Worm (Caenorhabditis elegans): Measurements from ENCODE around the gene F45F2.10.

Gene F45F2.10

ce11 chrV:8534534-8535283 lies 16.0 kb upstream of the F45F2.10 start, which contains the start of the genes his-6 and his-5:
his-6 (minus strand) TSS chrV:8534977.
his-5 (plus strand) TSS chrV:8535214.
- TF ChIP-seq ztf-23 (GFP tag; IDR thresholded peaks at IDR 0.05) (peak; percentile 73; the same call in 1 of the 2 replicates), cog-1 (tag; optimal IDR thresholded peaks at IDR 0.05) (peak; percentile 2), klf-2 (GFP tag; conservative IDR thresholded peaks at IDR 0.05) (0 out of 2 replicates have a peak, but pooled peaks have one; percentile 29), ztf-29 (GFP tag; IDR thresholded peaks at IDR 0.05) (peak; percentile 31; the same call in 1 of the 2 replicates), flt-1 (GFP tag; IDR thresholded peaks at IDR 0.05) (peak; percentile 72)

- no peak for TF ChIP-seq T22C8.4 (GFP tag; IDR thresholded peaks at IDR 0.05)
Measured at ce11 chrV:8533916-8534315, 15.2 kb upstream of the F45F2.10 start.

- peak; percentile 77 for TF ChIP-seq flt-1 (GFP tag; IDR thresholded peaks at IDR 0.05)
Measured at ce11 chrV:8533067-8533466, 14.4 kb upstream of the F45F2.10 start, which contains the start of the genes his-8 and his-7. his-8 (minus strand) TSS chrV:8533086. his-7 (plus strand) TSS chrV:8533379.

ce11 chrV:8529219-8529618 lies 10.5 kb upstream of the F45F2.10 start, which contains the start of gene otpl-5:
otpl-5 (plus strand) TSS chrV:8529519.
- no peak for TF ChIP-seq klf-2 (GFP tag; conservative IDR thresholded peaks at IDR 0.05)
- TF ChIP-seq T22C8.4 (GFP tag; IDR thresholded peaks at IDR 0.05), result no peak
- no peak for TF ChIP-seq tab-1 (GFP tag; IDR thresholded peaks at IDR 0.05)
- TF ChIP-seq ztf-29 (GFP tag; IDR thresholded peaks at IDR 0.05), result no peak
- no peak for TF ChIP-seq med-1 (GFP tag; optimal IDR thresholded peaks at IDR 0.05; ENCODE audit: insufficient read depth)
- TF ChIP-seq flt-1 (GFP tag; IDR thresholded peaks at IDR 0.05), result no peak
- no peak for TF ChIP-seq ztf-23 (GFP tag; IDR thresholded peaks at IDR 0.05)
- TF ChIP-seq ref-1 (GFP tag; conservative IDR thresholded peaks at IDR 0.05), result no peak
- no peak for TF ChIP-seq cog-1 (tag; optimal IDR thresholded peaks at IDR 0.05)

- TF ChIP-seq flt-1 (GFP tag; IDR thresholded peaks at IDR 0.05) (no peak), med-1 (GFP tag; optimal IDR thresholded peaks at IDR 0.05; ENCODE audit: insufficient read depth) (no peak), cog-1 (tag; optimal IDR thresholded peaks at IDR 0.05) (no peak), ztf-29 (GFP tag; IDR thresholded peaks at IDR 0.05) (no peak), T22C8.4 (GFP tag; IDR thresholded peaks at IDR 0.05) (no peak), ztf-23 (GFP tag; IDR thresholded peaks at IDR 0.05) (no peak), klf-2 (GFP tag; conservative IDR thresholded peaks at IDR 0.05) (no peak), ref-1 (GFP tag; conservative IDR thresholded peaks at IDR 0.05) (no peak), tab-1 (GFP tag; IDR thresholded peaks at IDR 0.05) (no peak)
Measured at ce11 chrV:8525774-8526173, 7.1 kb upstream of the F45F2.10 start, which contains the start of gene otpl-6. otpl-6 (plus strand) TSS chrV:8526074.

ce11 chrV:8520846-8521553 lies 2.3 kb upstream of the F45F2.10 start, which contains the start of the genes F45F2.11 and otpl-7:
F45F2.11 (minus strand) TSS chrV:8520896.
otpl-7 (plus strand) TSS chrV:8521503.
- TF ChIP-seq ref-1 (GFP tag; conservative IDR thresholded peaks at IDR 0.05) (no peak), flt-1 (GFP tag; IDR thresholded peaks at IDR 0.05) (no peak), klf-2 (GFP tag; conservative IDR thresholded peaks at IDR 0.05) (no peak), ztf-23 (GFP tag; IDR thresholded peaks at IDR 0.05) (no peak), T22C8.4 (GFP tag; IDR thresholded peaks at IDR 0.05) (no peak), cog-1 (tag; optimal IDR thresholded peaks at IDR 0.05) (no peak), tab-1 (GFP tag; IDR thresholded peaks at IDR 0.05) (no peak), ztf-29 (GFP tag; IDR thresholded peaks at IDR 0.05) (no peak), med-1 (GFP tag; optimal IDR thresholded peaks at IDR 0.05; ENCODE audit: insufficient read depth) (no peak)

ce11 chrV:8518283-8518682 lies 389 bp downstream of the F45F2.10 start:
- TF ChIP-seq ztf-23 (GFP tag; IDR thresholded peaks at IDR 0.05) (no peak), T22C8.4 (GFP tag; IDR thresholded peaks at IDR 0.05) (no peak), tab-1 (GFP tag; IDR thresholded peaks at IDR 0.05) (no peak), klf-2 (GFP tag; conservative IDR thresholded peaks at IDR 0.05) (no peak), ref-1 (GFP tag; conservative IDR thresholded peaks at IDR 0.05) (no peak), ztf-29 (GFP tag; IDR thresholded peaks at IDR 0.05) (no peak), cog-1 (tag; optimal IDR thresholded peaks at IDR 0.05) (no peak), med-1 (GFP tag; optimal IDR thresholded peaks at IDR 0.05; ENCODE audit: insufficient read depth) (no peak), flt-1 (GFP tag; IDR thresholded peaks at IDR 0.05) (no peak)

- TF ChIP-seq med-1 (GFP tag; optimal IDR thresholded peaks at IDR 0.05; ENCODE audit: insufficient read depth) (no peak), tab-1 (GFP tag; IDR thresholded peaks at IDR 0.05) (no peak), T22C8.4 (GFP tag; IDR thresholded peaks at IDR 0.05) (no peak), ref-1 (GFP tag; conservative IDR thresholded peaks at IDR 0.05) (no peak), ztf-23 (GFP tag; IDR thresholded peaks at IDR 0.05) (no peak), klf-2 (GFP tag; conservative IDR thresholded peaks at IDR 0.05) (no peak), ztf-29 (GFP tag; IDR thresholded peaks at IDR 0.05) (no peak), flt-1 (GFP tag; IDR thresholded peaks at IDR 0.05) (no peak), cog-1 (tag; optimal IDR thresholded peaks at IDR 0.05) (no peak)
Measured at ce11 chrV:8517711-8518110, 961 bp downstream of the F45F2.10 start.

- TF ChIP-seq klf-2 (GFP tag; conservative IDR thresholded peaks at IDR 0.05) (no peak), tab-1 (GFP tag; IDR thresholded peaks at IDR 0.05) (no peak), med-1 (GFP tag; optimal IDR thresholded peaks at IDR 0.05; ENCODE audit: insufficient read depth) (no peak), cog-1 (tag; optimal IDR thresholded peaks at IDR 0.05) (no peak), ztf-23 (GFP tag; IDR thresholded peaks at IDR 0.05) (no peak)
Measured at ce11 chrV:8516426-8516825, 2.2 kb downstream of the F45F2.10 start.

ce11 chrV:8513361-8513760 lies 5.3 kb downstream of the F45F2.10 start, which contains the start of gene F45F2.9:
F45F2.9 (minus strand) TSS chrV:8513461.
- no peak for TF ChIP-seq ref-1 (GFP tag; conservative IDR thresholded peaks at IDR 0.05)
- no peak for TF ChIP-seq klf-2 (GFP tag; conservative IDR thresholded peaks at IDR 0.05)
- no peak for TF ChIP-seq cog-1 (tag; optimal IDR thresholded peaks at IDR 0.05)
- no peak for TF ChIP-seq tab-1 (GFP tag; IDR thresholded peaks at IDR 0.05)
- no peak for TF ChIP-seq ztf-23 (GFP tag; IDR thresholded peaks at IDR 0.05)
- TF ChIP-seq flt-1 (GFP tag; IDR thresholded peaks at IDR 0.05), result no peak
- no peak for TF ChIP-seq med-1 (GFP tag; optimal IDR thresholded peaks at IDR 0.05; ENCODE audit: insufficient read depth)
- no peak for TF ChIP-seq ztf-29 (GFP tag; IDR thresholded peaks at IDR 0.05)
- TF ChIP-seq T22C8.4 (GFP tag; IDR thresholded peaks at IDR 0.05), result no peak

All from whole organism, midembryonic.